Worm (Caenorhabditis elegans) whole organism, early embryonic: ENCODE measurements around the gene Y26G10.4.

ENCODE experiments used
- B0310.2 ChIP-seq: sonication (generic microtip); optimal IDR thresholded peaks from 2 replicates; lab custom pipeline; 2016; ENCODE audit warnings: mild to moderate bottlenecking, missing genetic modification characterization, missing compliant biosample characterization
- F13C5.2 ChIP-seq: sonication (generic microtip); optimal IDR thresholded peaks from 2 replicates; lab custom pipeline; 2017; ENCODE audit warnings: mild to moderate bottlenecking, missing genetic modification characterization, inconsistent platforms, missing compliant biosample characterization
- ama-1 ChIP-seq: fragments of 150-350 bp; optimal IDR thresholded peaks from 2 replicates; lab custom pipeline; 2014
- ceh-36 ChIP-seq: sonication (generic microtip); optimal IDR thresholded peaks from 2 replicates; lab custom pipeline; 2016; ENCODE audit warnings: missing genetic modification characterization, inconsistent platforms, missing compliant biosample characterization
- ets-7 ChIP-seq: sonication (generic microtip); optimal IDR thresholded peaks from 2 replicates; lab custom pipeline; 2016; ENCODE audit warnings: missing genotype, missing genetic modification characterization, missing compliant biosample characterization
- flt-1 ChIP-seq: fragments of 200-800 bp; sonication (Bioruptor generic); IDR thresholded peaks from 2 replicates; pipeline ENCODE4 v1.3.6; 2022; ENCODE audit warnings: missing genetic modification characterization, missing compliant biosample characterization

DNA sequence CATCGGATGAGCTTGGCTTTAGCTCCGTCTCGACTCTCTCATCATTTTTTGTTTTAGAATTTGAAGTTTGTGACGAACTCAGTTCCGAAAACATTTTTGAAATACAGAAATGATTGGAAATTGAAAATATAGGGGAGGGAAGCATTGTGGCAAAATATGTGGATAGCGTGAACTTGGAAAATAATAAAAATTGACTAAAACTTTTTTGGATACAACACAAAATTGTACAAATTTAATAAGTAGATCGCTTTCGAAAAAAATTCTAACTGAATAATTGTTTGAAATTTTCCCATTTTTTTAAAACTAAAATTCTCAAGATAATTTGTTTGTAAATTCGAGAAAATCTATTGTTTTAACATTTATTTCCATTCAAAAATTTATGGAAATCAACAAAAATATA lies 15.2 kb downstream of the Y26G10.4 start, which contains the start of gene F59A1.15:
- no peak for TF ChIP-seq ets-7 (tag; lab: Kevin White, UChicago)
- TF ChIP-seq ama-1 (lab: Kevin White, UChicago): no peak
- TF ChIP-seq B0310.2 (tag; lab: Kevin White, UChicago): no peak
- TF ChIP-seq F13C5.2 (tag; lab: Kevin White, UChicago): no peak
- TF ChIP-seq ceh-36 (tag; lab: Kevin White, UChicago): no peak
- no peak for TF ChIP-seq flt-1
